Fruit fly (Drosophila melanogaster): ENCODE data around the gene CG15878.

The CG15878 gene

dm6 chr3L:2163608-2164007 lies 48.7 kb downstream of the CG15878 start, which contains the start of gene CG15822:
Gene CG15822 (minus strand): TSS chr3L:2163863.
- no peak for TF ChIP-seq ey (GFP tag; optimal IDR thresholded peaks at IDR 0.05)
- no peak for TF ChIP-seq tai (GFP tag; optimal IDR thresholded peaks at IDR 0.05)
- no peak for TF ChIP-seq CG9705 (GFP tag; optimal IDR thresholded peaks at IDR 0.05)
- TF ChIP-seq sv (GFP tag; optimal IDR thresholded peaks at IDR 0.05) = no peak

dm6 chr3L:2162623-2163022 lies 49.7 kb downstream of the CG15878 start:
- TF ChIP-seq psq (GFP tag; optimal IDR thresholded peaks at IDR 0.05) (no peak), foxo (GFP tag; optimal IDR thresholded peaks at IDR 0.05) (no peak), jim (GFP tag; optimal IDR thresholded peaks at IDR 0.05) (no peak), Vsx2 (GFP tag; optimal IDR thresholded peaks at IDR 0.05; ENCODE audit: partially characterized antibody) (no peak), usp (GFP tag; optimal IDR thresholded peaks at IDR 0.05) (no peak), sage (GFP tag; optimal IDR thresholded peaks at IDR 0.05) (no peak), Abd-B (GFP tag; optimal IDR thresholded peaks at IDR 0.05) (no peak), Sp1 (GFP tag; optimal IDR thresholded peaks at IDR 0.05) (no peak), dl (GFP tag; optimal IDR thresholded peaks at IDR 0.05; ENCODE audit: insufficient read depth in 1 of 2, partially characterized antibody in 2 of 2) (no peak), woc (GFP tag; optimal IDR thresholded peaks at IDR 0.05) (no peak), HLH106 (tag; optimal IDR thresholded peaks at IDR 0.05) (no peak), ey (GFP tag; optimal IDR thresholded peaks at IDR 0.05) (no peak), brk (GFP tag; optimal IDR thresholded peaks at IDR 0.05) (no peak), Hr83 (GFP tag; optimal IDR thresholded peaks at IDR 0.05; ENCODE audit: poor library complexity, severe bottlenecking) (no peak), CrebA (GFP tag; optimal IDR thresholded peaks at IDR 0.05; ENCODE audit: borderline replicate concordance) (no peak), dsf (GFP tag; optimal IDR thresholded peaks at IDR 0.05; ENCODE audit: borderline replicate concordance) (no peak), N (GFP tag; optimal IDR thresholded peaks at IDR 0.05) (no peak), tai (GFP tag; optimal IDR thresholded peaks at IDR 0.05) (no peak), dmrt93B (GFP tag; optimal IDR thresholded peaks at IDR 0.05) (no peak), CG9705 (GFP tag; optimal IDR thresholded peaks at IDR 0.05) (no peak)

dm6 chr3L:2162019-2162418 lies 50.3 kb downstream of the CG15878 start:
- TF ChIP-seq Hnf4 (GFP tag; optimal IDR thresholded peaks at IDR 0.05) (peak; percentile 60), sage (GFP tag; optimal IDR thresholded peaks at IDR 0.05) (peak; percentile 81), dmrt93B (GFP tag; optimal IDR thresholded peaks at IDR 0.05) (peak; percentile 73), foxo (GFP tag; optimal IDR thresholded peaks at IDR 0.05) (peak in 1 of 2 experiments; percentile 83), psq (GFP tag; optimal IDR thresholded peaks at IDR 0.05) (peak; percentile 44), fru (GFP tag; optimal IDR thresholded peaks at IDR 0.05) (peak; percentile 74), sv (GFP tag; optimal IDR thresholded peaks at IDR 0.05) (peak; percentile 13), h (GFP tag; optimal IDR thresholded peaks at IDR 0.05) (peak; percentile 88), HLH106 (tag; optimal IDR thresholded peaks at IDR 0.05) (peak; percentile 79), br (GFP tag; optimal IDR thresholded peaks at IDR 0.05) (peak; percentile 50), OdsH (GFP tag; optimal IDR thresholded peaks at IDR 0.05) (peak; percentile 53), Sp1 (GFP tag; optimal IDR thresholded peaks at IDR 0.05) (peak; percentile 70), CG32264 (GFP tag; optimal IDR thresholded peaks at IDR 0.05) (peak; percentile 65), jim (GFP tag; optimal IDR thresholded peaks at IDR 0.05) (no peak), Hr78 (GFP tag; optimal IDR thresholded peaks at IDR 0.05) (no peak), dl (GFP tag; optimal IDR thresholded peaks at IDR 0.05; ENCODE audit: insufficient read depth in 1 of 2, partially characterized antibody in 2 of 2) (no peak), ey (GFP tag; optimal IDR thresholded peaks at IDR 0.05) (peak; percentile 74), tai (GFP tag; optimal IDR thresholded peaks at IDR 0.05) (peak; percentile 67), CG9705 (GFP tag; optimal IDR thresholded peaks at IDR 0.05) (peak; percentile 33), N (GFP tag; optimal IDR thresholded peaks at IDR 0.05) (no peak), Rel (GFP tag; optimal IDR thresholded peaks at IDR 0.05) (no peak), Rel (tag; optimal IDR thresholded peaks at IDR 0.05) (peak; percentile 3), woc (GFP tag; optimal IDR thresholded peaks at IDR 0.05) (peak; percentile 58), usp (GFP tag; optimal IDR thresholded peaks at IDR 0.05) (no peak), rgr (GFP tag; optimal IDR thresholded peaks at IDR 0.05) (peak; percentile 67)

Data from whole organism, wandering third instar larva.